Worm (Caenorhabditis elegans) whole organism, L4 larva: ENCODE measurements around the gene F26F4.12.

ENCODE experiments used
- R02D3.7 ChIP-seq: fragments of 150-350 bp; sonication (generic microtip); optimal IDR thresholded peaks from 3 replicates; lab custom pipeline; 2014; ENCODE audit warnings: missing biosample characterization, missing genetic modification characterization
- T26A8.4 ChIP-seq: fragments of 200-800 bp; sonication (Bioruptor generic); IDR thresholded peaks from 2 replicates; pipeline ENCODE4 v1.3.6; 2022; ENCODE audit warnings: missing genetic modification characterization, missing compliant biosample characterization
- Y48G9A.11 ChIP-seq: fragments of 200-800 bp; sonication (Bioruptor generic); IDR thresholded peaks from 2 replicates; pipeline ENCODE4 v1.3.6; 2022; ENCODE audit warnings: missing genetic modification reagents, missing genetic modification characterization, missing compliant biosample characterization
- aha-1 ChIP-seq: fragments of 150-350 bp; peaks from one replicate; lab custom pipeline; 2014; ENCODE audit warnings: missing biosample characterization, missing genetic modification characterization
- ama-1 ChIP-seq: fragments of 150-350 bp; optimal IDR thresholded peaks from 2 replicates; lab custom pipeline; 2014; ENCODE audit warnings: inconsistent platforms, mixed read lengths
- arid-1 ChIP-seq: fragments of 200-800 bp; sonication (Bioruptor generic); conservative IDR thresholded peaks from 2 replicates; pipeline ENCODE4 v1.3.6; 2022; ENCODE audit warnings: missing genetic modification reagents, missing genetic modification characterization, missing compliant biosample characterization
- ceh-20 ChIP-seq: fragments of 200-800 bp; sonication (Bioruptor generic); IDR thresholded peaks from 2 replicates; pipeline ENCODE4 v1.3.6; 2022; ENCODE audit warnings: missing genetic modification reagents, missing genetic modification characterization, missing compliant biosample characterization
- ceh-28 ChIP-seq: fragments of 150-350 bp; optimal IDR thresholded peaks from 2 replicates; lab custom pipeline; 2014; ENCODE audit warnings: missing biosample characterization, missing genetic modification reagents, missing genetic modification characterization
- ceh-32 ChIP-seq: sonication (generic microtip); optimal IDR thresholded peaks from 2 replicates; lab custom pipeline; 2016; ENCODE audit warnings: mild to moderate bottlenecking, missing genetic modification characterization, missing compliant biosample characterization; ENCODE audit not compliant: poor library complexity
- ceh-82 ChIP-seq: sonication (generic microtip); optimal IDR thresholded peaks from 2 replicates; lab custom pipeline; 2017; ENCODE audit warnings: missing biosample characterization, missing genetic modification characterization
- ces-1 ChIP-seq: fragments of 150-350 bp; sonication (generic microtip); optimal IDR thresholded peaks from 4 replicates; lab custom pipeline; 2014; ENCODE audit warnings: missing biosample characterization, missing genetic modification reagents, missing genetic modification characterization
- ctbp-1 ChIP-seq: fragments of 200-800 bp; sonication (Bioruptor generic); IDR thresholded peaks from 2 replicates; pipeline ENCODE4 v1.3.6; 2022; ENCODE audit warnings: missing genetic modification reagents, missing genetic modification characterization, missing compliant biosample characterization
- daf-16 ChIP-seq, 3 experiments: sonication (generic microtip); optimal IDR thresholded peaks; 2 replicates each; lab custom pipeline; 2016 to 2017; ENCODE audit warnings: missing genetic modification characterization in 3 of 3, missing genetic modification reagents in 3 of 3, mild to moderate bottlenecking in 2 of 3, missing compliant biosample characterization in 2 of 3, missing biosample characterization in 1 of 3, moderate library complexity in 1 of 3
- duxl-1 ChIP-seq: sonication (generic microtip); optimal IDR thresholded peaks from 2 replicates; lab custom pipeline; 2016; ENCODE audit warnings: mild to moderate bottlenecking, missing genetic modification characterization, moderate library complexity, missing compliant biosample characterization; ENCODE audit not compliant: poor library complexity
- egl-43 ChIP-seq: fragments of 200-800 bp; sonication (Bioruptor generic); IDR thresholded peaks from 2 replicates; pipeline ENCODE4 v1.3.6; 2022; ENCODE audit warnings: missing genetic modification reagents, missing genetic modification characterization, missing compliant biosample characterization
- fos-1 ChIP-seq: fragments of 150-350 bp; optimal IDR thresholded peaks from 2 replicates; lab custom pipeline; 2014; ENCODE audit warnings: missing biosample characterization, missing genetic modification characterization
- gei-8 ChIP-seq: fragments of 200-800 bp; sonication (Bioruptor generic); optimal IDR thresholded peaks from 2 replicates; lab custom pipeline; 2018; ENCODE audit warnings: mild to moderate bottlenecking, missing genetic modification characterization, missing compliant biosample characterization
- hif-1 ChIP-seq, 2 experiments: sonication (generic microtip); optimal IDR thresholded peaks; 2 replicates each; lab custom pipeline; 2016 to 2017; ENCODE audit warnings: missing compliant biosample characterization in 2 of 2, missing genetic modification characterization in 2 of 2, missing genetic modification reagents in 2 of 2, missing genotype in 2 of 2, mild to moderate bottlenecking in 1 of 2
- hlh-11 ChIP-seq: fragments of 200-800 bp; sonication (Bioruptor generic); optimal IDR thresholded peaks from 2 replicates; lab custom pipeline; 2018; ENCODE audit warnings: mild to moderate bottlenecking, missing genetic modification characterization, missing compliant biosample characterization
- hlh-30 ChIP-seq: sonication (generic microtip); optimal IDR thresholded peaks from 2 replicates; lab custom pipeline; 2017; ENCODE audit warnings: antibody characterized with exemption, mild to moderate bottlenecking, missing genetic modification characterization, missing compliant biosample characterization; ENCODE audit not compliant: insufficient read depth
- hmg-1.1 ChIP-seq: fragments of 200-800 bp; sonication (Bioruptor generic); IDR thresholded peaks from 2 replicates; pipeline ENCODE4 v1.3.6; 2022; ENCODE audit warnings: missing genetic modification reagents, missing genetic modification characterization, missing compliant biosample characterization
- jun-1 ChIP-seq: fragments of 150-350 bp; optimal IDR thresholded peaks from 2 replicates; lab custom pipeline; 2014; ENCODE audit warnings: missing biosample characterization, missing genetic modification reagents, missing genetic modification characterization
- lin-29 ChIP-seq: fragments of 200-800 bp; sonication (Bioruptor generic); IDR thresholded peaks from 2 replicates; pipeline ENCODE4 v1.3.6; 2022; ENCODE audit warnings: missing genetic modification reagents, missing genetic modification characterization, missing compliant biosample characterization
- lsy-2 ChIP-seq, 2 experiments: fragments of 150-350 bp in 1 of 2; sonication (generic microtip) in 1 of 2; optimal IDR thresholded peaks; 2 replicates each; lab custom pipeline; 2014 to 2017; ENCODE audit warnings: missing biosample characterization in 2 of 2, missing genetic modification characterization in 2 of 2
- madf-9 ChIP-seq: fragments of 200-800 bp; sonication (Bioruptor generic); conservative IDR thresholded peaks from 2 replicates; pipeline ENCODE4 v1.3.6; 2022; ENCODE audit warnings: missing genetic modification reagents, missing genetic modification characterization, missing compliant biosample characterization
- mdl-1 ChIP-seq, 2 experiments: fragments of 150-350 bp in 1 of 2; sonication (generic microtip) in 1 of 2; optimal IDR thresholded peaks; 2 replicates each; lab custom pipeline; 2014 to 2017; ENCODE audit warnings: missing biosample characterization in 2 of 2, missing genetic modification characterization in 2 of 2
- mep-1 ChIP-seq: fragments of 150-350 bp; sonication (generic microtip); optimal IDR thresholded peaks from 3 replicates; lab custom pipeline; 2014; ENCODE audit warnings: missing biosample characterization, missing genetic modification characterization
- mes-2 ChIP-seq: sonication (generic microtip); optimal IDR thresholded peaks from 2 replicates; lab custom pipeline; 2016; ENCODE audit warnings: missing genotype, mild to moderate bottlenecking, missing genetic modification characterization, missing compliant biosample characterization; ENCODE audit not compliant: poor library complexity, severe bottlenecking
- mxl-3 ChIP-seq: fragments of 200-800 bp; sonication (Bioruptor generic); optimal IDR thresholded peaks from 2 replicates; lab custom pipeline; 2018; ENCODE audit warnings: mild to moderate bottlenecking, missing genetic modification characterization, missing compliant biosample characterization
- nhr-10 ChIP-seq: fragments of 150-350 bp; optimal IDR thresholded peaks from 2 replicates; lab custom pipeline; 2014; ENCODE audit warnings: missing biosample characterization, missing genetic modification characterization
- nhr-102 ChIP-seq: sonication (generic microtip); optimal IDR thresholded peaks from 2 replicates; lab custom pipeline; 2016; ENCODE audit warnings: mild to moderate bottlenecking, missing genetic modification characterization, moderate library complexity, missing compliant biosample characterization
- nhr-11 ChIP-seq: fragments of 150-350 bp; optimal IDR thresholded peaks from 2 replicates; lab custom pipeline; 2014; ENCODE audit warnings: missing biosample characterization, missing genetic modification characterization
- nhr-42 ChIP-seq: fragments of 200-800 bp; sonication (Bioruptor generic); IDR thresholded peaks from 2 replicates; pipeline ENCODE4 v1.3.6; 2022; ENCODE audit warnings: missing genetic modification characterization, missing compliant biosample characterization
- nhr-76 ChIP-seq: fragments of 150-350 bp; optimal IDR thresholded peaks from 2 replicates; lab custom pipeline; 2014; ENCODE audit warnings: missing biosample characterization, missing genetic modification characterization
- pha-4 ChIP-seq, 2 experiments: fragments of 150-350 bp in 1 of 2; fragments of 200-800 bp in 1 of 2; sonication (Bioruptor generic) in 1 of 2; IDR thresholded peaks in 1 of 2; optimal IDR thresholded peaks in 1 of 2; 2 replicates each; pipeline versions ENCODE4 v1.3.6 to Lab custom; 2014 to 2022; ENCODE audit warnings: missing genetic modification characterization in 2 of 2, missing genetic modification reagents in 2 of 2, missing biosample characterization in 1 of 2, missing compliant biosample characterization in 1 of 2
- pqm-1 ChIP-seq: sonication (generic microtip); optimal IDR thresholded peaks from 2 replicates; lab custom pipeline; 2017; ENCODE audit warnings: missing biosample characterization, missing genetic modification characterization
- rbr-2 ChIP-seq: sonication (generic microtip); optimal IDR thresholded peaks from 2 replicates; lab custom pipeline; 2016; ENCODE audit warnings: missing genotype, missing genetic modification characterization, missing compliant biosample characterization
- set-16 ChIP-seq: fragments of 200-800 bp; sonication (Bioruptor generic); IDR thresholded peaks from 2 replicates; pipeline ENCODE4 v1.3.6; 2022; ENCODE audit warnings: missing genetic modification reagents, missing genetic modification characterization, missing compliant biosample characterization
- snpc-1.2 ChIP-seq: fragments of 200-800 bp; sonication (Bioruptor generic); IDR thresholded peaks from 2 replicates; pipeline ENCODE4 v1.3.6; 2022; ENCODE audit warnings: missing genetic modification reagents, missing genetic modification characterization, missing compliant biosample characterization
- spr-1 ChIP-seq: sonication (generic microtip); optimal IDR thresholded peaks from 2 replicates; lab custom pipeline; 2016; ENCODE audit warnings: mild to moderate bottlenecking, missing genetic modification characterization, missing compliant biosample characterization
- zip-11 ChIP-seq: fragments of 200-800 bp; sonication (Bioruptor generic); IDR thresholded peaks from 2 replicates; pipeline ENCODE4 v1.3.6; 2022; ENCODE audit warnings: missing genetic modification characterization, missing compliant biosample characterization
- ztf-11 ChIP-seq: fragments of 150-350 bp; optimal IDR thresholded peaks from 2 replicates; lab custom pipeline; 2014; ENCODE audit warnings: missing biosample characterization, missing genetic modification characterization

The F26F4.12 gene

DNA sequence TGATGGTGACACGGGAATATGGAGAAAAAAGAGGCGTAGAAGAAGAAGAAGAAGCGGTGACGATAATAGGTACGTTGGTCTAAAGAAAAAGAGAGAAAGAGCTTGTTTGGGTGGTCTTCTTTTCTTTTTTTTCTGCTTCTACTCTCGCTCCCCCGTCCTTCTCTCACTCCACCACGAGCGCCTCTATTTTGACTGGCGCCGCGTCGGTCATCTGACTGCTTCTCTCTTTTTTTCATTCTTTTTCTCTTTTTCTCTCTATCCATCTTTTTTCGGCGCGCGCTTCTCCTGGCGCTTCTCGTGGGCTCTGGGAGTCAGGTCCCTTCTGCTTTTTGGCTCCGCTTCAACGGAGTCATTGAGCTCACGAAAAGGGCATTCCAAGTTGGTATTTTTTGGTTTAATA, 40.5 kb upstream of the F26F4.12 start (continued):
- no peak for TF ChIP-seq fos-1 (tag; lab: Kevin White, UChicago)
- TF ChIP-seq ceh-20, result no peak
- TF ChIP-seq ces-1 (GFP tag; lab: Kevin White, UChicago), result no peak
- TF ChIP-seq spr-1 (tag; lab: Kevin White, UChicago), result no peak
- TF ChIP-seq ceh-82 (tag; lab: Kevin White, UChicago), result no peak
- TF ChIP-seq R02D3.7 (tag; lab: Kevin White, UChicago), result no peak
- no peak for TF ChIP-seq T26A8.4 (GFP tag; lab: Robert Waterston, UW)
- 0 out of 2 replicates have a peak, but pooled peaks have one; percentile 25 for TF ChIP-seq ctbp-1 (GFP tag; lab: Robert Waterston, UW)
- TF ChIP-seq nhr-10, result no peak
- TF ChIP-seq, all 104 proteins: peak for 19

DNA sequence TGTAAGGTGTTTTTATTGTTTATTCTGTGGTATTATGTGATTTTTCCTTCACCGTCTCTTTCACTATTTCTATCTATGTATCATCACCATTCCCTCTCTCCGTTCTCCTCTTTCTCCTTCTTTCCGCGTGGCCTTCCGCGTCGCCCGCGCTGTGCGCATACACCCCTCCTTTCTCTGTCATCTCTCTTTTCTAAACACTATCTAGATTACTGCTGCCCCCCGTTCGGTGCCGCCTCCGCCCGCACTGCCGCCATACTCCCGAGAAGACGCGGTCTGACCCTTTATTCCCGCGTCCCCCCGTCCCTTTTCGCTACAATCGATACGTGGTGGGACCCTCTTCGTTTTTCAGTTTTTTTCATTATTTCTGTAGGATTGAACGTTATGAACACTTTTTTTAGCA, 38.8 kb upstream of the F26F4.12 start:
- TF ChIP-seq ceh-32 (tag; lab: Kevin White, UChicago) (no peak), hif-1 (tag; optimal IDR thresholded peaks at IDR 0.05; lab: Kevin White, UChicago) (peak in 1 of 2 experiments; percentile 18), snpc-1.2 (GFP tag; lab: Robert Waterston, UW) (0 out of 2 replicates have a peak, but pooled peaks have one; percentile 17), madf-9 (GFP tag; lab: Robert Waterston, UW) (peak; percentile 99), lin-29 (GFP tag; lab: Robert Waterston, UW) (no peak), arid-1 (no peak), hlh-11 (peak; percentile 47), egl-43 (GFP tag; lab: Robert Waterston, UW) (0 out of 2 replicates have a peak, but pooled peaks have one; percentile 55), ceh-28 (tag; lab: Kevin White, UChicago) (no peak), nhr-76 (tag; lab: Kevin White, UChicago) (no peak), pha-4 (GFP tag; IDR thresholded peaks at IDR 0.05; lab: Robert Waterston, UW) (0 out of 2 replicates have a peak, but pooled peaks have one; percentile 19), pha-4 (tag; optimal IDR thresholded peaks at IDR 0.05; lab: Kevin White, UChicago) (no peak), hmg-1.1 (peak; percentile 41), mes-2 (tag; lab: Kevin White, UChicago) (peak; percentile 22), pqm-1 (tag; lab: Kevin White, UChicago) (no peak), T26A8.4 (GFP tag; lab: Robert Waterston, UW) (peak; percentile 25), daf-16 (GFP tag; optimal IDR thresholded peaks at IDR 0.05; lab: Kevin White, UChicago) (no peak), daf-16 (tag; optimal IDR thresholded peaks at IDR 0.05; lab: Kevin White, UChicago) (peak; percentile 29), set-16 (GFP tag; lab: Robert Waterston, UW) (peak; percentile 81), hlh-30 (tag; lab: Kevin White, UChicago) (peak; percentile 33), zip-11 (GFP tag; lab: Robert Waterston, UW) (no peak), ama-1 (lab: Kevin White, UChicago) (no peak), ztf-11 (tag; lab: Kevin White, UChicago) (no peak), mdl-1 (tag; optimal IDR thresholded peaks at IDR 0.05; lab: Kevin White, UChicago) (peak; percentile 23 to 55), lsy-2 (tag; optimal IDR thresholded peaks at IDR 0.05; lab: Kevin White, UChicago) (no peak), aha-1 (tag; lab: Kevin White, UChicago) (peak; percentile 97), mxl-3 (peak; percentile 30), nhr-11 (no peak)

- TF ChIP-seq duxl-1 (no peak), madf-9 (GFP tag; lab: Robert Waterston, UW) (peak; percentile 78), mdl-1 (tag; optimal IDR thresholded peaks at IDR 0.05; lab: Kevin White, UChicago) (peak; percentile 11 to 34), jun-1 (tag; lab: Kevin White, UChicago) (no peak), gei-8 (GFP tag; lab: Kevin White, UChicago) (peak; percentile 11), hlh-30 (tag; lab: Kevin White, UChicago) (peak; percentile 82), hlh-11 (peak; percentile 36), nhr-42 (GFP tag; lab: Robert Waterston, UW) (0 out of 2 replicates have a peak, but pooled peaks have one; percentile 27), set-16 (GFP tag; lab: Robert Waterston, UW) (peak; percentile 82), nhr-102 (tag; lab: Kevin White, UChicago) (no peak), nhr-76 (tag; lab: Kevin White, UChicago) (no peak), mep-1 (tag; lab: Kevin White, UChicago) (peak; percentile 27), aha-1 (tag; lab: Kevin White, UChicago) (peak; percentile 98), Y48G9A.11 (GFP tag; lab: Robert Waterston, UW) (0 out of 2 replicates have a peak, but pooled peaks have one; percentile 10), mes-2 (tag; lab: Kevin White, UChicago) (peak; percentile 37), ctbp-1 (GFP tag; lab: Robert Waterston, UW) (0 out of 2 replicates have a peak, but pooled peaks have one; percentile 30), rbr-2 (peak; percentile 23), hmg-1.1 (peak; percentile 38; the same call in 1 of the 2 replicates), egl-43 (GFP tag; lab: Robert Waterston, UW) (peak; percentile 42; the same call in 1 of the 2 replicates)
- TF ChIP-seq, all 104 proteins: peak for 15
Observed at ce11 chrIII:4947352-4947751, 37.5 kb upstream of the F26F4.12 start.
